Worm (Caenorhabditis elegans) whole organism, L4/young adult: ENCODE measurements around the gene F13E9.19.

ENCODE experiments used
- W03F9.2 ChIP-seq: fragments of 150-350 bp; optimal IDR thresholded peaks from 2 replicates; lab custom pipeline; 2014; ENCODE audit warnings: missing biosample characterization, missing genetic modification characterization
- dao-5 ChIP-seq: sonication (generic microtip); optimal IDR thresholded peaks from 2 replicates; lab custom pipeline; 2016; ENCODE audit warnings: missing genotype, missing genetic modification characterization, moderate library complexity, missing compliant biosample characterization
- him-1 ChIP-seq: sonication (generic microtip); optimal IDR thresholded peaks from 2 replicates; lab custom pipeline; 2016; ENCODE audit warnings: missing genotype, missing genetic modification reagents, missing genetic modification characterization, missing compliant biosample characterization

Gene F13E9.19

ce11 chrIV:10904282-10904681 is 5.1 kb downstream of the F13E9.19 start, which contains the start of gene ZK596.3:
Gene ZK596.3, minus strand, starts transcription at chrIV:10904382.
- no peak for TF ChIP-seq dao-5 (tag; lab: Kevin White, UChicago)
- no peak for TF ChIP-seq him-1
- no peak for TF ChIP-seq W03F9.2 (tag; lab: Kevin White, UChicago)

- no peak for TF ChIP-seq him-1
- TF ChIP-seq dao-5 (tag; lab: Kevin White, UChicago), result no peak
- TF ChIP-seq W03F9.2 (tag; lab: Kevin White, UChicago), result no peak
Observed at ce11 chrIV:10909206-10909605, 10.0 kb downstream of the F13E9.19 start, which contains the start of gene ZK596.2. Gene ZK596.2, minus strand, starts transcription at chrIV:10909306.

ce11 chrIV:10909708-10910107 is 10.5 kb downstream of the F13E9.19 start, which contains the start of gene pyk-2:
Gene pyk-2, plus strand, starts transcription at chrIV:10909913.
- TF ChIP-seq W03F9.2 (tag; lab: Kevin White, UChicago) (no peak), him-1 (no peak), dao-5 (tag; lab: Kevin White, UChicago) (no peak)

- TF ChIP-seq him-1 (no peak), dao-5 (tag; lab: Kevin White, UChicago) (no peak), W03F9.2 (tag; lab: Kevin White, UChicago) (no peak)
Observed at ce11 chrIV:10913081-10913480, 13.9 kb downstream of the F13E9.19 start, which contains the start of gene ZK593.2. Gene ZK593.2, plus strand, starts transcription at chrIV:10913381.

ce11 chrIV:10915388-10915787 is 16.2 kb downstream of the F13E9.19 start, which contains the start of gene ZK593.3:
Gene ZK593.3, plus strand, starts transcription at chrIV:10915688.
- TF ChIP-seq dao-5 (tag; lab: Kevin White, UChicago) (no peak), him-1 (no peak)

ce11 chrIV:10916134-10916533 is 16.9 kb downstream of the F13E9.19 start:
- TF ChIP-seq W03F9.2 (tag; lab: Kevin White, UChicago) (no peak), him-1 (no peak), dao-5 (tag; lab: Kevin White, UChicago) (no peak)

- TF ChIP-seq W03F9.2 (tag; lab: Kevin White, UChicago) (peak; percentile 82), dao-5 (tag; lab: Kevin White, UChicago) (no peak)
Observed at ce11 chrIV:10918877-10919560, 19.8 kb downstream of the F13E9.19 start.

ce11 chrIV:10919770-10920169 is 20.6 kb downstream of the F13E9.19 start, which contains the start of gene rbr-2:
Gene rbr-2, plus strand, starts transcription at chrIV:10920070.
- TF ChIP-seq W03F9.2 (tag; lab: Kevin White, UChicago) (no peak), him-1 (no peak), dao-5 (tag; lab: Kevin White, UChicago) (no peak)

- no peak for TF ChIP-seq dao-5 (tag; lab: Kevin White, UChicago)
- TF ChIP-seq him-1, result peak; percentile 21
- TF ChIP-seq W03F9.2 (tag; lab: Kevin White, UChicago), result peak; percentile 81
Observed at ce11 chrIV:10933062-10933552, 33.9 kb downstream of the F13E9.19 start, which contains the start of the genes dnc-1 and lsm-7. Gene dnc-1, minus strand, starts transcription at chrIV:10933203. Gene lsm-7, plus strand, starts transcription at chrIV:10933502.

ce11 chrIV:10933777-10934546 is 34.8 kb downstream of the F13E9.19 start:
- TF ChIP-seq dao-5 (tag; lab: Kevin White, UChicago), result no peak
- TF ChIP-seq W03F9.2 (tag; lab: Kevin White, UChicago), result peak; percentile 8
- TF ChIP-seq him-1, result peak; percentile 11

ce11 chrIV:10934786-10935185 is 35.6 kb downstream of the F13E9.19 start:
- TF ChIP-seq him-1, result no peak
- no peak for TF ChIP-seq W03F9.2 (tag; lab: Kevin White, UChicago)
- no peak for TF ChIP-seq dao-5 (tag; lab: Kevin White, UChicago)

ce11 chrIV:10935336-10935735 is 36.1 kb downstream of the F13E9.19 start:
- TF ChIP-seq dao-5 (tag; lab: Kevin White, UChicago), result no peak
- TF ChIP-seq him-1, result peak; percentile 70
- peak; percentile 81 for TF ChIP-seq W03F9.2 (tag; lab: Kevin White, UChicago)

ce11 chrIV:10935853-10936491 is 36.8 kb downstream of the F13E9.19 start, which contains the start of gene lgg-2:
Gene lgg-2, minus strand, starts transcription at chrIV:10935903.
- TF ChIP-seq dao-5 (tag; lab: Kevin White, UChicago) (peak; percentile 4), him-1 (peak; percentile 38), W03F9.2 (tag; lab: Kevin White, UChicago) (peak; percentile 83)
